Fruit fly (Drosophila melanogaster): ENCODE results near the gene TfIIA-L.

Gene TfIIA-L

DNA sequence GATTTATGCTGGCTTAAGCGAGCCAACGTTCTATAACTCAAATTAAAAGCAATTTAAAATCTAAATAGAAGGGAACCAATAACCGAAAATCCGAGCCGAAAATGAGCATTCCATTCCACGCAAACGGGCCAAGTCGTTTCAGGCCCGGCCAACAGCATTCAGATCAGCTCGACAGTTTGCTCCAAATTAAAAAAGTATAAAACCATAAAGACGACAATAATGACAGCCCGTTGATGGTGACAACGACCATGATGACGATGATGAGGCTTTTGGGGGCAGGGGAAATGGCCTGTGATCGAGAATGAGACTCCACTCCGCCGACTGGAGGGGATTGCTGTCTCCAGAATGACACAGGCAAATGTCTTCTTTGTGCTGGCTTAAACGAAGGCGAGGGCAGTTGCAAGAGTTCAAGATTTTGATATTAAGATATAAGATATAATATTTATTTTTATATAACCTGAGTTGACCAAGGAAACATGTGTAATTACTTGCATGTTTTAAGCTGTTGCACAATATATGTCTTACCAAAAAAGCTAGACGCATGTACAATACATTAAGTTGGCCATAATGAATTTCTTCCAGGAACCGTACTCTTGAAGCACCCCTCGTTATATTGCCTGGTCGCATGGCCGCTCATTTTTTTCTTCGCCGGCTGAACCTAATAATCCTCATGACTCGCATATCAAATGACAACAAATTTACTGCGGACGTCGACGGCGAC is 46.1 kb upstream of the TfIIA-L start (continued):
- TF ChIP-seq ewg (GFP tag; optimal IDR thresholded peaks at IDR 0.05) (no peak), kay (GFP tag; optimal IDR thresholded peaks at IDR 0.05) (no peak), CG30431 (GFP tag; optimal IDR thresholded peaks at IDR 0.05) (no peak), CG1024 (GFP tag; IDR thresholded peaks at IDR 0.05) (no peak), CG4424 (GFP tag; optimal IDR thresholded peaks at IDR 0.05) (peak; percentile 27), CG13287 (GFP tag; IDR thresholded peaks at IDR 0.05; ENCODE audit: partially characterized antibody) (no peak), HmgZ (tag; optimal IDR thresholded peaks at IDR 0.05) (no peak), GATAe (GFP tag; conservative IDR thresholded peaks at IDR 0.05) (no peak), pros (GFP tag; optimal IDR thresholded peaks at IDR 0.05) (no peak), CG10462 (GFP tag; optimal IDR thresholded peaks at IDR 0.05) (no peak), Sox102F (GFP tag; optimal IDR thresholded peaks at IDR 0.05) (no peak), CG13296 (GFP tag; optimal IDR thresholded peaks at IDR 0.05) (no peak), pho (GFP tag; optimal IDR thresholded peaks at IDR 0.05) (no peak), seq (GFP tag; IDR thresholded peaks at IDR 0.05) (0 out of 2 replicates have a peak, but pooled peaks have one; percentile 8)

DNA sequence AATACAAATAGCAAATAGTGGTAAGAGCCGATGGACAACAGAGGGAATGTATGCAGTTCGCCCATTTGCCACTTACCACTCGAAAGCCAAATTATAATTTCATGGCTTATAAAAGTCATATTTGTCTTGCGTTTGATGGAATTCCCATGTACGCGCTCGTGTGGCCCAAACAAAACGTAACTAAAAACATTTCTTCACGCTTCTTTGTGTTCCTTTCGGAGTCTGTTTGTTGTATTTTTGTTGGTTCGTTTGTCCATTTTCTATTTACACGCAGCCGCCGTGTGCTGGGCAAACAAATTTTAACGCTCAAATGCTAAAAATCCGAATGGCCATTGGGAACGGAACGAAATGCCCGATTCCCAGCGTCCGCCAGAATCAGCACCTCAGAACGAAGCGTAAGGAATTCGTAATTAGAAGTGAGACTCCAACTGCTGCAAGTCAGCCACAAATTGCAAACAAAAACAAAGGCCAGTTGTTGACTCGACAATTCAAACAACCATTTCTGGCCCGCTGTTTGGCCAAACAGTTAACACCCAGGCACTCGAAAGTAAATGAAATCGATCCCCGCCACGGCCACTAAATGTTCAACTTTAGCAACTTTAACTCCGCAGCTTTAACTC is 42.1 kb upstream of the TfIIA-L start:
- TF ChIP-seq CG3847 (GFP tag; IDR thresholded peaks at IDR 0.05), result peak; percentile 36
- TF ChIP-seq fu2 (GFP tag; optimal IDR thresholded peaks at IDR 0.05), result no peak
- no peak for TF ChIP-seq gfzf (GFP tag; optimal IDR thresholded peaks at IDR 0.05)
- TF ChIP-seq emc (GFP tag; optimal IDR thresholded peaks at IDR 0.05), result no peak
- no peak for TF ChIP-seq Dll (GFP tag; IDR thresholded peaks at IDR 0.05; ENCODE audit: partially characterized antibody)
- no peak for TF ChIP-seq sug (tag; optimal IDR thresholded peaks at IDR 0.05)
- TF ChIP-seq CG10462 (GFP tag; optimal IDR thresholded peaks at IDR 0.05), result peak; percentile 1
- peak; percentile 52; the same call in 1 of the 3 replicates for TF ChIP-seq ase (GFP tag; IDR thresholded peaks at IDR 0.05)
- TF ChIP-seq inv (GFP tag; IDR thresholded peaks at IDR 0.05; ENCODE audit: partially characterized antibody), result no peak
- TF ChIP-seq CG15601 (tag; optimal IDR thresholded peaks at IDR 0.05), result peak; percentile 62
- no peak for TF ChIP-seq chn (GFP tag; optimal IDR thresholded peaks at IDR 0.05)
- TF ChIP-seq ato (GFP tag; IDR thresholded peaks at IDR 0.05; ENCODE audit: partially characterized antibody), result no peak
- TF ChIP-seq CG3407 (GFP tag; optimal IDR thresholded peaks at IDR 0.05), result peak; percentile 72
- no peak for TF ChIP-seq B-H2 (GFP tag; optimal IDR thresholded peaks at IDR 0.05)
- peak; percentile 57 for TF ChIP-seq gem (tag; optimal IDR thresholded peaks at IDR 0.05)
- TF ChIP-seq CG31224 (GFP tag; IDR thresholded peaks at IDR 0.05), result no peak
- TF ChIP-seq CG12744 (GFP tag; optimal IDR thresholded peaks at IDR 0.05), result no peak
- TF ChIP-seq peb (GFP tag; IDR thresholded peaks at IDR 0.05), result no peak
- peak; percentile 70; the same call in 1 of the 3 replicates for TF ChIP-seq gce (GFP tag; IDR thresholded peaks at IDR 0.05)
- peak; percentile 73 for TF ChIP-seq CG15696 (tag; optimal IDR thresholded peaks at IDR 0.05)
- no peak for TF ChIP-seq CG34376 (GFP tag; optimal IDR thresholded peaks at IDR 0.05)
- TF ChIP-seq Lhr (GFP tag; optimal IDR thresholded peaks at IDR 0.05), result peak; percentile 44
- no peak for TF ChIP-seq Elba2 (GFP tag; optimal IDR thresholded peaks at IDR 0.05)
- TF ChIP-seq CG10654 (GFP tag; optimal IDR thresholded peaks at IDR 0.05), result peak; percentile 28
- TF ChIP-seq CG7987 (GFP tag; optimal IDR thresholded peaks at IDR 0.05), result peak; percentile 38
- TF ChIP-seq ham (GFP tag; IDR thresholded peaks at IDR 0.05), result no peak
- peak; percentile 9 for TF ChIP-seq Nf-YB (GFP tag; optimal IDR thresholded peaks at IDR 0.05)
- peak; percentile 49; the same call in 1 of the 2 replicates for TF ChIP-seq sob (GFP tag; IDR thresholded peaks at IDR 0.05)
- TF ChIP-seq CG1792 (GFP tag; optimal IDR thresholded peaks at IDR 0.05), result no peak
- TF ChIP-seq hbn (GFP tag; IDR thresholded peaks at IDR 0.05; ENCODE audit: partially characterized antibody), result no peak
- peak in 1 of 2 experiments; percentile 24 for TF ChIP-seq Hr51 (GFP tag; optimal IDR thresholded peaks at IDR 0.05)
- no peak for TF ChIP-seq Ets65A (GFP tag)
- peak; percentile 44 for TF ChIP-seq dmrt99B (tag; optimal IDR thresholded peaks at IDR 0.05)
- no peak for TF ChIP-seq MBD-R2 (GFP tag; IDR thresholded peaks at IDR 0.05)
- TF ChIP-seq H2.0 (GFP tag; IDR thresholded peaks at IDR 0.05), result 0 out of 2 replicates have a peak, but pooled peaks have one; percentile 38

Data from whole organism, embryonic.